Worm (Caenorhabditis elegans) whole organism, L3 larva: ENCODE data around the gene mrpl-40.

Experiments used
- ZK546.5 ChIP-seq: sonication (generic microtip); optimal IDR thresholded peaks from 2 replicates; lab custom pipeline; 2017; ENCODE audit warnings: missing biosample characterization, missing genetic modification characterization
- ceh-16 ChIP-seq: sonication (generic microtip); optimal IDR thresholded peaks from 2 replicates; lab custom pipeline; 2017; ENCODE audit warnings: missing biosample characterization, missing genetic modification characterization
- ceh-82 ChIP-seq: fragments of 150-350 bp; optimal IDR thresholded peaks from 2 replicates; lab custom pipeline; 2014; ENCODE audit warnings: missing biosample characterization, missing genetic modification characterization
- elt-3 ChIP-seq, 3 experiments: fragments of 150-350 bp in 1 of 3; sonication (generic microtip) in 2 of 3; optimal IDR thresholded peaks; 2 replicates in 2 of 3; 4 replicates in 1 of 3; lab custom pipeline; 2014 to 2017; ENCODE audit warnings: missing biosample characterization in 3 of 3, missing genetic modification characterization in 3 of 3
- eor-1 ChIP-seq, 2 experiments: fragments of 150-350 bp; optimal IDR thresholded peaks; 2 replicates each; lab custom pipeline; 2014 to 2018; ENCODE audit warnings: missing biosample characterization in 2 of 2, missing genetic modification characterization in 2 of 2
- nhr-11 ChIP-seq: fragments of 150-350 bp; optimal IDR thresholded peaks from 2 replicates; lab custom pipeline; 2014; ENCODE audit warnings: missing biosample characterization, missing genetic modification characterization
- nhr-25 ChIP-seq: sonication (generic microtip); optimal IDR thresholded peaks from 2 replicates; lab custom pipeline; 2017; ENCODE audit warnings: missing biosample characterization, missing genetic modification characterization
- nhr-77 ChIP-seq: fragments of 150-350 bp; optimal IDR thresholded peaks from 2 replicates; lab custom pipeline; 2014; ENCODE audit warnings: missing biosample characterization, missing genetic modification characterization
- skn-1 ChIP-seq: fragments of 150-350 bp; optimal IDR thresholded peaks from 2 replicates; lab custom pipeline; 2014; ENCODE audit warnings: missing biosample characterization, missing genetic modification characterization
- snpc-4 ChIP-seq: fragments of 150-350 bp; optimal IDR thresholded peaks from 2 replicates; lab custom pipeline; 2014; ENCODE audit warnings: missing biosample characterization, missing genetic modification characterization

DNA sequence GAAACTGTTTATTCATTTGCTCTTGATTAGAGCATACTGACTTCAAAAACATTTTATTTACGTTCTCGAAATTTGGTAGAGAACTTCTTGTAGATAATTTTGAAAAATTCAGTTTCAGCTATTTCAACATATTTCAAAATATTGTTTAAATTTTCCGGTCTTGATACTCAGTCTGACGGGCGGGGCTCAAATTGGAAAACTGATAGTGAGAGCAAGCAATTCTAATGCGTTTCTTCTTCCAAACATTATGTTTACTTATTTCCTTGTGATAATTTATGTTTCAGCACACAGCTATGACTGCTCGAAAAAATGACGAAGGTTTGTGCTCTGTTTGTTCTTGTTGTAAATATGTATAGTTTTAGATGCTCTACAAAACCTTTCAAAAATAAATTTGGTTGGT is 32.8 kb downstream of the mrpl-40 start, which contains the start of gene pals-24:
- TF ChIP-seq skn-1 (tag; lab: Kevin White, UChicago), result no peak
- TF ChIP-seq ceh-82, result no peak
- no peak for TF ChIP-seq nhr-77 (tag; lab: Kevin White, UChicago)
- no peak for TF ChIP-seq ZK546.5 (tag; lab: Kevin White, UChicago)
- TF ChIP-seq nhr-11 (tag; lab: Kevin White, UChicago), result no peak
- TF ChIP-seq ceh-16 (tag; lab: Kevin White, UChicago), result no peak
- TF ChIP-seq snpc-4 (tag; lab: Kevin White, UChicago), result no peak
- TF ChIP-seq eor-1 (tag; optimal IDR thresholded peaks at IDR 0.05; lab: Kevin White, UChicago), result no peak
- TF ChIP-seq elt-3 (tag; optimal IDR thresholded peaks at IDR 0.05; lab: Kevin White, UChicago), result no peak
- TF ChIP-seq nhr-25 (tag; lab: Kevin White, UChicago), result no peak
